Fruit fly (Drosophila melanogaster) whole organism, embryonic: ENCODE results near the gene Vps8.

Source experiments
- Atf6 ChIP-seq: fragments of 200-800 bp; sonication (Bioruptor generic); IDR thresholded peaks from 2 replicates; pipeline ENCODE4 v1.3.6; 2022; ENCODE audit warnings: missing biosample characterization, missing genetic modification characterization
- C15 ChIP-seq: fragments of 200-800 bp; sonication (Bioruptor generic); IDR thresholded peaks from 3 replicates; pipeline ENCODE4 v1.3.6; 2022; ENCODE audit warnings: missing biosample characterization, missing genetic modification characterization
- CG10321 ChIP-seq: fragments of 200-800 bp; sonication (Bioruptor generic); IDR thresholded peaks from 2 replicates; pipeline ENCODE4 v1.3.6; 2022; ENCODE audit warnings: missing biosample characterization, missing genetic modification characterization
- CG10431 ChIP-seq: fragments of 200-800 bp; sonication (Bioruptor generic); optimal IDR thresholded peaks from 3 replicates; lab custom pipeline; 2018; ENCODE audit warnings: missing biosample characterization, mild to moderate bottlenecking, missing genetic modification characterization
- CG10979 ChIP-seq: fragments of 200-800 bp; sonication (Bioruptor generic); optimal IDR thresholded peaks from 2 replicates; lab custom pipeline; 2018; ENCODE audit warnings: missing biosample characterization, mild to moderate bottlenecking, missing genetic modification characterization, moderate library complexity
- CG12236 ChIP-seq: fragments of 200-800 bp; sonication (Bioruptor generic); optimal IDR thresholded peaks from 2 replicates; lab custom pipeline; 2016; ENCODE audit warnings: missing biosample characterization, missing genetic modification characterization
- CG12769 ChIP-seq: fragments of 200-800 bp; sonication (Bioruptor generic); optimal IDR thresholded peaks from 2 replicates; lab custom pipeline; 2019; ENCODE audit warnings: missing biosample characterization, mild to moderate bottlenecking, missing genetic modification characterization, moderate library complexity
- CG14860 ChIP-seq: fragments of 200-800 bp; sonication (Bioruptor generic); IDR thresholded peaks from 3 replicates; pipeline ENCODE4 v1.3.6; 2022; ENCODE audit warnings: missing biosample characterization, missing genetic modification characterization; ENCODE audit not compliant: partially characterized antibody
- CG14965 ChIP-seq: fragments of 200-800 bp; sonication (Bioruptor generic); optimal IDR thresholded peaks from 2 replicates; lab custom pipeline; 2016; ENCODE audit warnings: missing biosample characterization, missing genetic modification characterization, borderline replicate concordance
- CG1647 ChIP-seq: fragments of 200-800 bp; sonication (Bioruptor generic); optimal IDR thresholded peaks from 3 replicates; lab custom pipeline; 2016; ENCODE audit warnings: missing biosample characterization, missing genetic modification characterization
- CG30020 ChIP-seq: fragments of 200-800 bp; optimal IDR thresholded peaks from 2 replicates; lab custom pipeline; 2019; ENCODE audit warnings: missing biosample characterization, mild to moderate bottlenecking, missing genetic modification characterization, moderate library complexity
- CG30403 ChIP-seq: fragments of 200-800 bp; sonication (Bioruptor generic); optimal IDR thresholded peaks from 3 replicates; lab custom pipeline; 2016; ENCODE audit warnings: missing biosample characterization, missing genetic modification characterization
- CG3281 ChIP-seq: fragments of 200-800 bp; sonication (Bioruptor generic); optimal IDR thresholded peaks from 3 replicates; lab custom pipeline; 2017; ENCODE audit warnings: missing biosample characterization, mild to moderate bottlenecking, missing genetic modification characterization
- CG4360 ChIP-seq: fragments of 200-800 bp; sonication (Bioruptor generic); IDR thresholded peaks from 2 replicates; pipeline ENCODE4 v1.3.6; 2022; ENCODE audit warnings: missing biosample characterization, missing genetic modification characterization
- CG4404 ChIP-seq: fragments of 200-800 bp; sonication (Bioruptor generic); IDR thresholded peaks from 2 replicates; pipeline ENCODE4 v1.3.6; 2022; ENCODE audit warnings: missing biosample characterization, missing genetic modification characterization
- CG5953 ChIP-seq: fragments of 200-800 bp; sonication (Bioruptor generic); IDR thresholded peaks from 2 replicates; pipeline ENCODE4 v1.3.6; 2022; ENCODE audit warnings: missing biosample characterization, missing genetic modification characterization
- CG6254 ChIP-seq: fragments of 200-800 bp; sonication (Bioruptor generic); optimal IDR thresholded peaks from 3 replicates; lab custom pipeline; 2017; ENCODE audit warnings: mild to moderate bottlenecking, missing biosample characterization, missing genetic modification reagents, missing genetic modification characterization
- CG6689 ChIP-seq: fragments of 200-800 bp; sonication (Bioruptor generic); IDR thresholded peaks from 2 replicates; pipeline ENCODE4 v1.3.6; 2022; ENCODE audit warnings: missing biosample characterization, missing genetic modification characterization
- CG7745 ChIP-seq: fragments of 200-800 bp; sonication (Bioruptor generic); optimal IDR thresholded peaks from 2 replicates; lab custom pipeline; 2018; ENCODE audit warnings: missing biosample characterization, mild to moderate bottlenecking, missing genetic modification characterization, moderate library complexity
- Camta ChIP-seq: fragments of 200-800 bp; sonication (Bioruptor generic); optimal IDR thresholded peaks from 2 replicates; lab custom pipeline; 2016; ENCODE audit warnings: missing biosample characterization, missing genetic modification characterization
- Dip3 ChIP-seq: fragments of 200-800 bp; sonication (Bioruptor generic); optimal IDR thresholded peaks from 3 replicates; lab custom pipeline; 2016; ENCODE audit warnings: missing biosample characterization, missing genetic modification characterization
- MTF-1 ChIP-seq: fragments of 200-800 bp; sonication (Bioruptor generic); optimal IDR thresholded peaks from 2 replicates; lab custom pipeline; 2018; ENCODE audit warnings: missing biosample characterization, mild to moderate bottlenecking, missing genetic modification characterization, borderline replicate concordance
- Med ChIP-seq: fragments of 200-800 bp; sonication (Bioruptor generic); peaks from one replicate; lab custom pipeline; 2016; ENCODE audit warnings: missing biosample characterization, missing genetic modification characterization, mild to moderate bottlenecking, inconsistent platforms, moderate library complexity
- Optix ChIP-seq: fragments of 200-800 bp; sonication (Bioruptor generic); IDR thresholded peaks from 3 replicates; pipeline ENCODE4 v1.3.6; 2022; ENCODE audit warnings: missing biosample characterization, missing genetic modification characterization
- Poxn ChIP-seq: fragments of 200-800 bp; sonication (Bioruptor generic); IDR thresholded peaks from 2 replicates; pipeline ENCODE4 v1.3.6; 2022; ENCODE audit warnings: missing biosample characterization, missing genetic modification characterization
- Rx ChIP-seq: fragments of 200-800 bp; sonication (Bioruptor generic); IDR thresholded peaks from 2 replicates; pipeline ENCODE4 v1.3.6; 2022; ENCODE audit warnings: missing biosample characterization, missing genetic modification characterization
- Scr ChIP-seq: fragments of 200-800 bp; sonication (Bioruptor generic); IDR thresholded peaks from 2 replicates; pipeline ENCODE4 v1.3.6; 2022; ENCODE audit warnings: missing biosample characterization, missing genetic modification characterization; ENCODE audit not compliant: partially characterized antibody
- Sox100B ChIP-seq: fragments of 200-800 bp; sonication (Bioruptor generic); optimal IDR thresholded peaks from 3 replicates; lab custom pipeline; 2018; ENCODE audit warnings: missing biosample characterization, mild to moderate bottlenecking, missing genetic modification characterization
- Sry-β ChIP-seq: fragments of 200-800 bp; sonication (Bioruptor generic); optimal IDR thresholded peaks from 2 replicates; lab custom pipeline; 2018; ENCODE audit warnings: missing biosample characterization, mild to moderate bottlenecking, missing genetic modification characterization, moderate library complexity
- Sry-δ ChIP-seq: fragments of 200-800 bp; sonication (Bioruptor generic); optimal IDR thresholded peaks from 2 replicates; lab custom pipeline; 2016; ENCODE audit warnings: missing biosample characterization, missing genetic modification characterization
- Ssrp ChIP-seq: fragments of 200-800 bp; sonication (Bioruptor generic); optimal IDR thresholded peaks from 2 replicates; lab custom pipeline; 2018; ENCODE audit warnings: missing biosample characterization, mild to moderate bottlenecking, missing genetic modification characterization, moderate library complexity
- Taf1 ChIP-seq: fragments of 200-800 bp; sonication (Bioruptor generic); IDR thresholded peaks from 2 replicates; pipeline ENCODE4 v1.3.6; 2022; ENCODE audit warnings: missing biosample characterization, missing genetic modification characterization
- Tbp ChIP-seq: fragments of >200 bp; optimal IDR thresholded peaks from 2 replicates; lab custom pipeline; 2018; ENCODE audit warnings: missing biosample characterization, missing genetic modification characterization
- btn ChIP-seq: fragments of 200-800 bp; sonication (Bioruptor generic); optimal IDR thresholded peaks from 2 replicates; lab custom pipeline; 2016; ENCODE audit warnings: missing biosample characterization, missing genetic modification characterization
- cg ChIP-seq: fragments of 200-800 bp; sonication (Bioruptor generic); optimal IDR thresholded peaks from 3 replicates; lab custom pipeline; 2019; ENCODE audit warnings: missing biosample characterization, mild to moderate bottlenecking, missing genetic modification characterization, moderate library complexity
- chinmo ChIP-seq: fragments of 200-800 bp; sonication (Bioruptor generic); IDR thresholded peaks from 4 replicates; pipeline ENCODE4 v1.3.6; 2022; ENCODE audit warnings: missing biosample characterization, missing genetic modification characterization; ENCODE audit not compliant: partially characterized antibody
- corto ChIP-seq: fragments of 200-800 bp; sonication (Bioruptor generic); optimal IDR thresholded peaks from 2 replicates; lab custom pipeline; 2016; ENCODE audit warnings: missing biosample characterization, mild to moderate bottlenecking, missing genetic modification characterization, moderate library complexity
- disco-r ChIP-seq: fragments of 200-800 bp; sonication (Bioruptor generic); optimal IDR thresholded peaks from 2 replicates; lab custom pipeline; 2016; ENCODE audit warnings: missing biosample characterization, missing genetic modification characterization
- gsb ChIP-seq: fragments of 200-800 bp; sonication (Bioruptor generic); IDR thresholded peaks from 2 replicates; pipeline ENCODE4 v1.3.6; 2022; ENCODE audit warnings: missing biosample characterization, missing genetic modification characterization
- hbn ChIP-seq: fragments of 200-800 bp; sonication (Bioruptor generic); IDR thresholded peaks from 2 replicates; pipeline ENCODE4 v1.3.6; 2022; ENCODE audit warnings: missing biosample characterization, missing genetic modification characterization; ENCODE audit not compliant: partially characterized antibody
- kay ChIP-seq: fragments of 200-800 bp; sonication (Bioruptor generic); optimal IDR thresholded peaks from 2 replicates; lab custom pipeline; 2016; ENCODE audit warnings: missing biosample characterization, missing genetic modification characterization
- odd ChIP-seq: fragments of 200-800 bp; sonication (Bioruptor generic); optimal IDR thresholded peaks from 2 replicates; lab custom pipeline; 2017; ENCODE audit warnings: missing biosample characterization, mild to moderate bottlenecking, missing genetic modification characterization
- onecut ChIP-seq: fragments of 200-800 bp; sonication (Bioruptor generic); IDR thresholded peaks from 2 replicates; pipeline ENCODE4 v1.3.6; 2022; ENCODE audit warnings: missing biosample characterization, missing genetic modification characterization
- org-1 ChIP-seq: fragments of 200-800 bp; sonication (Bioruptor generic); optimal IDR thresholded peaks from 2 replicates; lab custom pipeline; 2017; ENCODE audit warnings: missing biosample characterization, missing genetic modification characterization
- p53 ChIP-seq: fragments of 200-800 bp; sonication (Bioruptor generic); optimal IDR thresholded peaks from 2 replicates; lab custom pipeline; 2016; ENCODE audit warnings: missing biosample characterization, missing genetic modification characterization
- run ChIP-seq: fragments of 200-800 bp; sonication (Bioruptor generic); optimal IDR thresholded peaks from 3 replicates; lab custom pipeline; 2018; ENCODE audit warnings: missing biosample characterization, mild to moderate bottlenecking, missing genetic modification characterization
- schlank ChIP-seq: fragments of 200-800 bp; sonication (Bioruptor generic); optimal IDR thresholded peaks from 2 replicates; lab custom pipeline; 2018; ENCODE audit warnings: missing biosample characterization, mild to moderate bottlenecking, missing genetic modification characterization
- sens ChIP-seq: fragments of 200-800 bp; sonication (Bioruptor generic); peaks from one replicate; lab custom pipeline; 2016; ENCODE audit warnings: missing biosample characterization, missing genetic modification characterization
- sima ChIP-seq: fragments of 200-800 bp; sonication (Bioruptor generic); optimal IDR thresholded peaks from 2 replicates; lab custom pipeline; 2016; ENCODE audit warnings: missing biosample characterization, missing genetic modification characterization
- sob ChIP-seq: fragments of 200-800 bp; sonication (Bioruptor generic); IDR thresholded peaks from 2 replicates; pipeline ENCODE4 v1.3.6; 2022; ENCODE audit warnings: missing biosample characterization, missing genetic modification characterization
- wor ChIP-seq: fragments of 200-800 bp; sonication (Bioruptor generic); IDR thresholded peaks from 2 replicates; pipeline ENCODE4 v1.3.6; 2022; ENCODE audit warnings: missing biosample characterization, missing genetic modification characterization

Vps8 gene

dm6 chr3L:6467691-6468329 is 27.3 kb downstream of the Vps8 start (continued):
- no peak for TF ChIP-seq CG3281 (GFP tag; lab: Kevin White, UChicago)
- TF ChIP-seq kay (GFP tag; lab: Kevin White, UChicago) = no peak
- TF ChIP-seq Tbp (GFP tag; lab: Kevin White, UChicago) = no peak
- no peak for TF ChIP-seq hbn (GFP tag; lab: Robert Waterston, UW)
- TF ChIP-seq sima (GFP tag; lab: Kevin White, UChicago) = no peak
- no peak for TF ChIP-seq gsb (GFP tag; lab: Robert Waterston, UW)
- TF ChIP-seq CG30020 (tag; lab: Kevin White, UChicago) = peak; percentile 35
- TF ChIP-seq CG12236 (GFP tag; lab: Kevin White, UChicago) = no peak
- no peak for TF ChIP-seq btn (GFP tag; lab: Kevin White, UChicago)
- no peak for TF ChIP-seq MTF-1
- peak; percentile 61 for TF ChIP-seq odd (GFP tag; lab: Kevin White, UChicago)
- peak; percentile 34; the same call in 1 of the 2 replicates for TF ChIP-seq sob (GFP tag; lab: Robert Waterston, UW)
- no peak for TF ChIP-seq CG10321 (GFP tag; lab: Robert Waterston, UW)
- no peak for TF ChIP-seq Sry-β (GFP tag; lab: Kevin White, UChicago)
- TF ChIP-seq org-1 (GFP tag; lab: Kevin White, UChicago) = peak; percentile 34
- no peak for TF ChIP-seq CG14965 (GFP tag; lab: Kevin White, UChicago)
- no peak for TF ChIP-seq Taf1 (GFP tag; lab: Robert Waterston, UW)
- peak; percentile 82 for TF ChIP-seq Ssrp (tag; lab: Kevin White, UChicago)
- no peak; the same call in 1 of the 2 replicates for TF ChIP-seq CG4404
- no peak for TF ChIP-seq run
- peak; percentile 75 for TF ChIP-seq Med (GFP tag; lab: Kevin White, UChicago)
- TF ChIP-seq CG5953 (GFP tag; lab: Robert Waterston, UW) = no peak
- TF ChIP-seq Optix = no peak
- TF ChIP-seq Scr (GFP tag; lab: Robert Waterston, UW) = no peak
- TF ChIP-seq CG12769 (tag; lab: Kevin White, UChicago) = peak; percentile 90
- no peak for TF ChIP-seq corto (GFP tag; lab: Kevin White, UChicago)
- TF ChIP-seq CG7745 (tag; lab: Kevin White, UChicago) = peak; percentile 24
- TF ChIP-seq wor = peak; percentile 39; the same call in 1 of the 2 replicates
- peak; percentile 13; the same call in 1 of the 2 replicates for TF ChIP-seq Rx
- TF ChIP-seq disco-r (GFP tag; lab: Kevin White, UChicago) = no peak
- no peak for TF ChIP-seq CG14860 (GFP tag; lab: Robert Waterston, UW)
- TF ChIP-seq Poxn = no peak
- 0 out of 2 replicates have a peak, but pooled peaks have one; percentile 20 for TF ChIP-seq onecut (GFP tag; lab: Robert Waterston, UW)
- no peak; the same call in 1 of the 2 replicates for TF ChIP-seq Atf6
- no peak for TF ChIP-seq p53 (GFP tag; lab: Kevin White, UChicago)
- TF ChIP-seq Sox100B (GFP tag; lab: Kevin White, UChicago) = peak; percentile 69
- TF ChIP-seq CG30403 (GFP tag; lab: Kevin White, UChicago) = peak; percentile 65
- TF ChIP-seq CG4360 (GFP tag; lab: Robert Waterston, UW) = no peak
- peak; percentile 86 for TF ChIP-seq CG10979 (tag; lab: Kevin White, UChicago)
- no peak for TF ChIP-seq Sry-δ (GFP tag; lab: Kevin White, UChicago)
- no peak for TF ChIP-seq chinmo (GFP tag; lab: Robert Waterston, UW)
- no peak for TF ChIP-seq cg (GFP tag; lab: Kevin White, UChicago)
- TF ChIP-seq schlank (tag; lab: Kevin White, UChicago) = no peak
- no peak for TF ChIP-seq Dip3 (GFP tag; lab: Kevin White, UChicago)
- TF ChIP-seq CG6254 = peak; percentile 5
- peak; percentile 90 for TF ChIP-seq sens (GFP tag; lab: Kevin White, UChicago)
- no peak for TF ChIP-seq CG1647 (GFP tag; lab: Kevin White, UChicago)
- peak; percentile 49; the same call in 1 of the 2 replicates for TF ChIP-seq CG6689
- TF ChIP-seq Camta (GFP tag; lab: Kevin White, UChicago) = no peak
- TF ChIP-seq CG10431 (GFP tag; lab: Kevin White, UChicago) = peak; percentile 48
- TF ChIP-seq C15 = no peak
